Worm (Caenorhabditis elegans): ENCODE data around the gene lin-52.

DNA sequence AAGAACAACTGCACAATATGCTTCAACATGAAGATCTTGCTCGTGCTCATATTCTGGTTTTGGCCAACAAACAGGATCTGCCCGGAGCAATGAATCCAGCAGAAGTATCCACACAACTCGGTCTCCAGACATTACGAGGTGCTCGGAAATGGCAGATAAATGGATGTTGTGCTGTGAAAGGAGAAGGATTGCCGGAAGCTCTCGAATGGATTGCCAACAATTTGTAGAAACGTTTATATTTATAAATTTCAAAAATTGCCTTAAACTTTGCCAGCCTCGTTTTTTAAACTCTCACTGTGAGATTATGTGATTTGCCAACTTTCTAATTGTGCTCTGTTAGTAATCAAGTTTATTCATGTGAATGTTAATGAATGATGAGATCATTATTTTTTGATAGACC is 802 bp downstream of the lin-52 start:
- TF ChIP-seq elt-3 (tag; optimal IDR thresholded peaks at IDR 0.05) (no peak), blmp-1 (tag; optimal IDR thresholded peaks at IDR 0.05) (no peak), nhr-76 (tag; optimal IDR thresholded peaks at IDR 0.05) (no peak), pha-4 (tag; optimal IDR thresholded peaks at IDR 0.05) (no peak), nhr-12 (tag; optimal IDR thresholded peaks at IDR 0.05) (no peak), snpc-4 (tag; optimal IDR thresholded peaks at IDR 0.05) (no peak), ham-2 (GFP tag; optimal IDR thresholded peaks at IDR 0.05) (no peak), lsy-2 (tag; optimal IDR thresholded peaks at IDR 0.05) (no peak), sptf-1 (tag; optimal IDR thresholded peaks at IDR 0.05) (no peak), cnd-1 (tag; optimal IDR thresholded peaks at IDR 0.05) (no peak)

All from whole organism, mixed stage, embryonic.